Worm (Caenorhabditis elegans): ENCODE measurements around the gene Y75B8A.31.

- no peak for TF ChIP-seq mep-1 (tag; optimal IDR thresholded peaks at IDR 0.05)
- TF ChIP-seq nhr-237 (tag; optimal IDR thresholded peaks at IDR 0.05), result no peak
- no peak for TF ChIP-seq nhr-2 (tag; optimal IDR thresholded peaks at IDR 0.05)
- TF ChIP-seq elt-1 (tag; optimal IDR thresholded peaks at IDR 0.05; ENCODE audit: borderline replicate concordance, insufficient read depth), result no peak
- no peak for TF ChIP-seq ces-1 (GFP tag; optimal IDR thresholded peaks at IDR 0.05)
- TF ChIP-seq ztf-11 (tag; optimal IDR thresholded peaks at IDR 0.05), result no peak
- no peak for TF ChIP-seq unc-39 (tag; optimal IDR thresholded peaks at IDR 0.05)
- no peak for TF ChIP-seq unc-62 (GFP tag; optimal IDR thresholded peaks at IDR 0.05)
- no peak for TF ChIP-seq lsy-2 (tag; optimal IDR thresholded peaks at IDR 0.05)
- TF ChIP-seq sptf-1 (tag; optimal IDR thresholded peaks at IDR 0.05), result no peak
- TF ChIP-seq nhr-76 (tag; optimal IDR thresholded peaks at IDR 0.05), result no peak
- TF ChIP-seq pha-4 (tag; optimal IDR thresholded peaks at IDR 0.05), result no peak
- TF ChIP-seq lin-13 (tag; optimal IDR thresholded peaks at IDR 0.05), result no peak
Observed at ce11 chrIII:12372080-12373065, 20.9 kb downstream of the Y75B8A.31 start.
